Fruit fly (Drosophila melanogaster) whole organism, embryonic: ENCODE measurements around the gene peb.
A peak's percentile ranks its signal among the peaks of the same experiment; 100 is the strongest.

Experiments used
- Atf3 ChIP-seq: fragments of 200-800 bp; sonication (Bioruptor generic); optimal IDR thresholded peaks from 3 replicates; lab custom pipeline; 2016; ENCODE audit warnings: missing biosample characterization, missing genetic modification characterization
- B-H2 ChIP-seq: fragments of 200-800 bp; sonication (Bioruptor generic); optimal IDR thresholded peaks from 2 replicates; lab custom pipeline; 2018; ENCODE audit warnings: missing biosample characterization, mild to moderate bottlenecking, missing genetic modification characterization
- CG10209 ChIP-seq: fragments of 200-800 bp; sonication (Bioruptor generic); optimal IDR thresholded peaks from 3 replicates; lab custom pipeline; 2017; ENCODE audit warnings: missing biosample characterization, mild to moderate bottlenecking, missing genetic modification characterization, missing genetic modification reagents
- CG10267 ChIP-seq: fragments of 200-800 bp; sonication (Bioruptor generic); optimal IDR thresholded peaks from 2 replicates; lab custom pipeline; 2018; ENCODE audit warnings: missing biosample characterization, mild to moderate bottlenecking, missing genetic modification characterization, moderate library complexity
- CG10462 ChIP-seq: fragments of 200-800 bp; sonication (Bioruptor generic); optimal IDR thresholded peaks from 2 replicates; lab custom pipeline; 2016; ENCODE audit warnings: missing biosample characterization, missing genetic modification characterization
- CG10979 ChIP-seq: fragments of 200-800 bp; sonication (Bioruptor generic); optimal IDR thresholded peaks from 2 replicates; lab custom pipeline; 2018; ENCODE audit warnings: missing biosample characterization, mild to moderate bottlenecking, missing genetic modification characterization, moderate library complexity
- CG11560 ChIP-seq: fragments of 200-800 bp; sonication (Bioruptor generic); IDR thresholded peaks from 3 replicates; pipeline ENCODE4 v1.3.6; 2022; ENCODE audit warnings: missing biosample characterization, missing genetic modification characterization
- CG12744 ChIP-seq: fragments of 200-800 bp; sonication (Bioruptor generic); optimal IDR thresholded peaks from 2 replicates; lab custom pipeline; 2016; ENCODE audit warnings: missing biosample characterization, missing genetic modification characterization
- CG13894 ChIP-seq: fragments of 200-800 bp; sonication (Bioruptor generic); optimal IDR thresholded peaks from 3 replicates; lab custom pipeline; 2018; ENCODE audit warnings: missing biosample characterization, mild to moderate bottlenecking, missing genetic modification characterization, moderate library complexity
- CG17186 ChIP-seq: fragments of 200-800 bp; sonication (Bioruptor generic); optimal IDR thresholded peaks from 3 replicates; lab custom pipeline; 2017; ENCODE audit warnings: missing biosample characterization, missing genetic modification reagents, missing genetic modification characterization
- CG17568 ChIP-seq: fragments of 200-800 bp; sonication (Bioruptor generic); optimal IDR thresholded peaks from 2 replicates; lab custom pipeline; 2018; ENCODE audit warnings: missing biosample characterization, mild to moderate bottlenecking, missing genetic modification characterization, moderate library complexity
- CG1792 ChIP-seq: fragments of 200-800 bp; sonication (Bioruptor generic); optimal IDR thresholded peaks from 2 replicates; lab custom pipeline; 2016; ENCODE audit warnings: missing biosample characterization, missing genetic modification characterization
- CG3065 ChIP-seq: fragments of 200-800 bp; sonication (Bioruptor generic); optimal IDR thresholded peaks from 2 replicates; lab custom pipeline; 2016; ENCODE audit warnings: missing biosample characterization, missing genetic modification characterization
- CG32767 ChIP-seq: fragments of 200-800 bp; sonication (Bioruptor generic); IDR thresholded peaks from 2 replicates; pipeline ENCODE4 v1.3.6; 2022; ENCODE audit warnings: missing biosample characterization, missing genetic modification characterization
- CG3407 ChIP-seq: fragments of 200-800 bp; sonication (Bioruptor generic); optimal IDR thresholded peaks from 2 replicates; lab custom pipeline; 2018; ENCODE audit warnings: missing biosample characterization, mild to moderate bottlenecking, missing genetic modification characterization
- CG3838 ChIP-seq: fragments of 200-800 bp; sonication (Bioruptor generic); optimal IDR thresholded peaks from 3 replicates; lab custom pipeline; 2016; ENCODE audit warnings: missing biosample characterization, missing genetic modification characterization
- CG3847 ChIP-seq: fragments of 200-800 bp; sonication (Bioruptor generic); IDR thresholded peaks from 2 replicates; pipeline ENCODE4 v1.3.6; 2022; ENCODE audit warnings: missing biosample characterization, missing genetic modification characterization
- CG5180 ChIP-seq: fragments of 200-800 bp; sonication (Bioruptor generic); optimal IDR thresholded peaks from 3 replicates; lab custom pipeline; 2017; ENCODE audit warnings: missing biosample characterization, missing genetic modification characterization, mild to moderate bottlenecking, moderate library complexity, missing genetic modification reagents
- CG6765 ChIP-seq: fragments of 200-800 bp; sonication (Bioruptor generic); optimal IDR thresholded peaks from 3 replicates; lab custom pipeline; 2017; ENCODE audit warnings: missing biosample characterization, mild to moderate bottlenecking, missing genetic modification characterization
- CG7928 ChIP-seq: fragments of 200-800 bp; sonication (Bioruptor generic); optimal IDR thresholded peaks from 2 replicates; lab custom pipeline; 2017; ENCODE audit warnings: missing biosample characterization, mild to moderate bottlenecking, missing genetic modification characterization
- CG9609 ChIP-seq: fragments of 200-800 bp; sonication (Bioruptor generic); optimal IDR thresholded peaks from 3 replicates; lab custom pipeline; 2016; ENCODE audit warnings: missing biosample characterization, missing genetic modification characterization
- CTCF ChIP-seq: fragments of 200-800 bp; sonication (Bioruptor generic); optimal IDR thresholded peaks from 2 replicates; lab custom pipeline; 2017; ENCODE audit warnings: missing biosample characterization, mild to moderate bottlenecking, missing genetic modification characterization, moderate library complexity
- CoRest ChIP-seq: fragments of 200-800 bp; sonication (Bioruptor generic); optimal IDR thresholded peaks from 3 replicates; lab custom pipeline; 2018; ENCODE audit warnings: missing biosample characterization, mild to moderate bottlenecking, missing genetic modification characterization, moderate library complexity
- D ChIP-seq, 2 experiments: fragments of 200-800 bp in 1 of 2; fragments of >200 bp in 1 of 2; sonication (Bioruptor generic) in 1 of 2; optimal IDR thresholded peaks; 2 replicates in 1 of 2; 3 replicates in 1 of 2; lab custom pipeline; 2017; ENCODE audit warnings: mild to moderate bottlenecking in 1 of 2, missing biosample characterization in 1 of 2, missing genetic modification characterization in 1 of 2, missing genetic modification reagents in 1 of 2
- D19B ChIP-seq: fragments of 200-800 bp; sonication (Bioruptor generic); optimal IDR thresholded peaks from 2 replicates; lab custom pipeline; 2017; ENCODE audit warnings: missing biosample characterization, mild to moderate bottlenecking, missing genetic modification characterization
- Deaf1 ChIP-seq: fragments of 200-800 bp; optimal IDR thresholded peaks from 3 replicates; lab custom pipeline; 2019; ENCODE audit warnings: missing biosample characterization, mild to moderate bottlenecking, missing genetic modification characterization, moderate library complexity
- Dip2 ChIP-seq: fragments of 200-800 bp; sonication (Bioruptor generic); IDR thresholded peaks from 2 replicates; pipeline ENCODE4 v1.3.6; 2022; ENCODE audit warnings: missing biosample characterization, missing genetic modification characterization
- Doc2 ChIP-seq: fragments of 200-800 bp; sonication (Bioruptor generic); IDR thresholded peaks from 2 replicates; pipeline ENCODE4 v1.3.6; 2022; ENCODE audit warnings: missing biosample characterization, missing genetic modification characterization
- Eip74EF ChIP-seq, 2 experiments: fragments of 200-800 bp in 1 of 2; fragments of >200 bp in 1 of 2; sonication (Bioruptor generic) in 1 of 2; optimal IDR thresholded peaks; 2 replicates each; lab custom pipeline; 2017 to 2019; ENCODE audit warnings: missing biosample characterization in 2 of 2, missing genetic modification characterization in 2 of 2, mild to moderate bottlenecking in 1 of 2, moderate library complexity in 1 of 2
- MESR4 ChIP-seq: fragments of 200-800 bp; sonication (Bioruptor generic); optimal IDR thresholded peaks from 2 replicates; lab custom pipeline; 2018; ENCODE audit warnings: missing biosample characterization, mild to moderate bottlenecking, missing genetic modification characterization, moderate library complexity
- NC2α ChIP-seq: fragments of 200-800 bp; sonication (Bioruptor generic); optimal IDR thresholded peaks from 2 replicates; lab custom pipeline; 2016; ENCODE audit warnings: missing biosample characterization, missing genetic modification characterization
- Pdp1 ChIP-seq, 2 experiments: fragments of 200-800 bp; sonication (Bioruptor generic); optimal IDR thresholded peaks; 3 replicates each; lab custom pipeline; 2016; ENCODE audit warnings: missing biosample characterization in 2 of 2, missing genetic modification characterization in 2 of 2, mild to moderate bottlenecking in 1 of 2, moderate library complexity in 1 of 2
- Side ChIP-seq: fragments of 200-800 bp; sonication (Bioruptor generic); optimal IDR thresholded peaks from 2 replicates; lab custom pipeline; 2016; ENCODE audit warnings: missing biosample characterization, missing genetic modification characterization
- YL-1 ChIP-seq: fragments of 200-800 bp; sonication (Bioruptor generic); optimal IDR thresholded peaks from 3 replicates; lab custom pipeline; 2017; ENCODE audit warnings: missing biosample characterization, mild to moderate bottlenecking, missing genetic modification characterization
- amos ChIP-seq: fragments of 200-800 bp; sonication (Bioruptor generic); IDR thresholded peaks from 2 replicates; pipeline ENCODE4 v1.3.6; 2022; ENCODE audit warnings: missing biosample characterization, missing genetic modification characterization; ENCODE audit not compliant: partially characterized antibody
- ap ChIP-seq: fragments of 200-800 bp; sonication (Bioruptor generic); IDR thresholded peaks from 2 replicates; pipeline ENCODE4 v1.3.6; 2022; ENCODE audit warnings: missing biosample characterization, missing genetic modification characterization
- ara ChIP-seq: fragments of 200-800 bp; sonication (Bioruptor generic); IDR thresholded peaks from 2 replicates; pipeline ENCODE4 v1.3.6; 2022; ENCODE audit warnings: missing biosample characterization, missing genetic modification characterization
- ato ChIP-seq: fragments of 200-800 bp; sonication (Bioruptor generic); IDR thresholded peaks from 2 replicates; pipeline ENCODE4 v1.3.6; 2022; ENCODE audit warnings: missing biosample characterization, missing genetic modification characterization; ENCODE audit not compliant: partially characterized antibody
- chif ChIP-seq, 2 experiments: fragments of 200-800 bp; sonication (Bioruptor generic); optimal IDR thresholded peaks; 3 replicates each; lab custom pipeline; 2016; ENCODE audit warnings: missing biosample characterization in 2 of 2, missing genetic modification characterization in 2 of 2
- corto ChIP-seq: fragments of 200-800 bp; sonication (Bioruptor generic); optimal IDR thresholded peaks from 2 replicates; lab custom pipeline; 2016; ENCODE audit warnings: missing biosample characterization, mild to moderate bottlenecking, missing genetic modification characterization, moderate library complexity
- crol ChIP-seq: fragments of 200-800 bp; sonication (Bioruptor generic); IDR thresholded peaks from 2 replicates; pipeline ENCODE4 v1.3.6; 2022; ENCODE audit warnings: missing biosample characterization, missing genetic modification characterization
- hb ChIP-seq: fragments of 200-800 bp; sonication (Bioruptor generic); IDR thresholded peaks from 3 replicates; pipeline ENCODE4 v1.3.6; 2022; ENCODE audit warnings: missing biosample characterization, missing genetic modification characterization; ENCODE audit not compliant: partially characterized antibody
- jing ChIP-seq: fragments of 200-800 bp; sonication (Bioruptor generic); optimal IDR thresholded peaks from 2 replicates; lab custom pipeline; 2018; ENCODE audit warnings: missing biosample characterization, mild to moderate bottlenecking, missing genetic modification characterization
- ken ChIP-seq: fragments of 200-800 bp; sonication (Bioruptor generic); IDR thresholded peaks from 3 replicates; pipeline ENCODE4 v1.3.6; 2022; ENCODE audit warnings: missing biosample characterization, missing genetic modification characterization
- lilli ChIP-seq: fragments of 200-800 bp; sonication (Bioruptor generic); optimal IDR thresholded peaks from 3 replicates; lab custom pipeline; 2016; ENCODE audit warnings: missing biosample characterization, missing genetic modification characterization
- pita ChIP-seq: fragments of 200-800 bp; sonication (Bioruptor generic); optimal IDR thresholded peaks from 2 replicates; lab custom pipeline; 2017; ENCODE audit warnings: missing biosample characterization, mild to moderate bottlenecking, missing genetic modification characterization
- sens-2 ChIP-seq: fragments of 200-800 bp; sonication (Bioruptor generic); IDR thresholded peaks from 2 replicates; pipeline ENCODE4 v1.3.6; 2022; ENCODE audit warnings: missing biosample characterization, missing genetic modification characterization
- sisA ChIP-seq: fragments of 200-800 bp; sonication (Bioruptor generic); IDR thresholded peaks from 2 replicates; pipeline ENCODE4 v1.3.6; 2022; ENCODE audit warnings: missing biosample characterization, missing genetic modification characterization
- sr ChIP-seq: fragments of 200-800 bp; sonication (Bioruptor generic); IDR thresholded peaks from 3 replicates; pipeline ENCODE4 v1.3.6; 2022; ENCODE audit warnings: missing biosample characterization, missing genetic modification characterization
- tx ChIP-seq: fragments of 200-800 bp; sonication (Bioruptor generic); optimal IDR thresholded peaks from 2 replicates; lab custom pipeline; 2016; ENCODE audit warnings: missing biosample characterization, missing genetic modification characterization
- unc-4 ChIP-seq: fragments of 200-800 bp; sonication (Bioruptor generic); IDR thresholded peaks from 2 replicates; pipeline ENCODE4 v1.3.6; 2022; ENCODE audit warnings: missing biosample characterization, missing genetic modification characterization; ENCODE audit not compliant: partially characterized antibody
- usp ChIP-seq: fragments of >200 bp; optimal IDR thresholded peaks from 2 replicates; lab custom pipeline; 2017; ENCODE audit warnings: missing biosample characterization, missing genetic modification characterization

peb gene

DNA sequence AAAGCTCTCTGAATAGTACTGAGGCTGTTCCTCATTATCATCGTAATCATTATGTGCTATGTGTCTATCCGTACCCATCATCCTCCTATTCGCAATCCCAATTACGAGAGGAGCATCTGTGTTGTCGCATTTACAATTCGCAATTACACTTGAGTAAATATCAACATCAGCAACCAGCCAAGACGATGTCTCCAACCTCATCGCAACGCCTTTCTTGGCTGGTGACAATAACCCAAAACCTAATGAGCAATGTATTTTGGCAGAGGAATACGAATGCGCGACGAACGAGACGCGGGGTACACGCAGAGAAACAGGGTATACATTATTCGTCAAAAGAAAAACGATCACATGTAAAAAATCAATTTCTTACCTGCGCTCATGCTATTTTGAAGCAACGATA lies 6.9 kb upstream of the peb start (continued):
- TF ChIP-seq CG32767 (GFP tag; lab: Robert Waterston, UW) (no peak), usp (GFP tag; lab: Kevin White, UChicago) (no peak), jing (no peak), Dip2 (GFP tag; lab: Robert Waterston, UW) (no peak), ara (GFP tag; lab: Robert Waterston, UW) (0 out of 2 replicates have a peak, but pooled peaks have one; percentile 9), CG1792 (GFP tag; lab: Kevin White, UChicago) (no peak), MESR4 (no peak), CoRest (tag; lab: Kevin White, UChicago) (no peak), hb (GFP tag; lab: Robert Waterston, UW) (no peak), ken (GFP tag; lab: Robert Waterston, UW) (no peak), CG3407 (GFP tag; lab: Kevin White, UChicago) (peak; percentile 16), CG17186 (no peak), amos (GFP tag; lab: Robert Waterston, UW) (no peak), Atf3 (GFP tag; lab: Kevin White, UChicago) (no peak), YL-1 (GFP tag; lab: Kevin White, UChicago) (no peak), sens-2 (GFP tag; lab: Robert Waterston, UW) (no peak), NC2α (GFP tag; lab: Kevin White, UChicago) (no peak), D (optimal IDR thresholded peaks at IDR 0.05; lab: Kevin White, UChicago) (no peak), D (GFP tag; optimal IDR thresholded peaks at IDR 0.05; lab: Kevin White, UChicago) (no peak), Deaf1 (tag; lab: Kevin White, UChicago) (no peak), CG13894 (tag; lab: Kevin White, UChicago) (peak; percentile 39), CG3838 (no peak), CG10209 (peak; percentile 46), unc-4 (GFP tag; lab: Robert Waterston, UW) (no peak), CG6765 (GFP tag; lab: Kevin White, UChicago) (peak; percentile 39), crol (no peak), CG7928 (peak; percentile 21), corto (GFP tag; lab: Kevin White, UChicago) (no peak), Pdp1 (GFP tag; optimal IDR thresholded peaks at IDR 0.05; lab: Kevin White, UChicago) (no peak), CG10979 (tag; lab: Kevin White, UChicago) (no peak), CG3065 (GFP tag; lab: Kevin White, UChicago) (no peak), ato (GFP tag; lab: Robert Waterston, UW) (no peak), Eip74EF (GFP tag; optimal IDR thresholded peaks at IDR 0.05; lab: Kevin White, UChicago) (no peak), lilli (GFP tag; lab: Kevin White, UChicago) (no peak), CG5180 (GFP tag; lab: Kevin White, UChicago) (no peak), D19B (GFP tag; lab: Kevin White, UChicago) (no peak), CG10462 (GFP tag; lab: Kevin White, UChicago) (no peak), Doc2 (GFP tag; lab: Robert Waterston, UW) (no peak), sr (GFP tag; lab: Robert Waterston, UW) (no peak), CTCF (no peak), CG11560 (tag; lab: Robert Waterston, UW) (no peak), ap (no peak), tx (GFP tag; lab: Kevin White, UChicago) (no peak), CG17568 (GFP tag; lab: Kevin White, UChicago) (no peak), sisA (GFP tag; lab: Robert Waterston, UW) (no peak), CG12744 (GFP tag; lab: Kevin White, UChicago) (no peak), B-H2 (GFP tag; lab: Kevin White, UChicago) (peak; percentile 48), pita (GFP tag; lab: Kevin White, UChicago) (no peak), CG9609 (GFP tag; lab: Kevin White, UChicago) (no peak), Side (GFP tag; lab: Kevin White, UChicago) (no peak), CG3847 (GFP tag; lab: Robert Waterston, UW) (no peak), chif (GFP tag; optimal IDR thresholded peaks at IDR 0.05; lab: Kevin White, UChicago) (no peak), CG10267 (tag; lab: Kevin White, UChicago) (no peak)
